Worm (Caenorhabditis elegans): ENCODE results near the gene nlp-25.

- no peak for TF ChIP-seq dao-5 (tag; optimal IDR thresholded peaks at IDR 0.05)
- no peak for TF ChIP-seq him-1 (tag; optimal IDR thresholded peaks at IDR 0.05)
Measured at ce11 chrV:19645572-19646155, 39.7 kb downstream of the nlp-25 start, which contains the start of gene Y43F8C.9.

Measured in whole organism, L4/young adult.